Fruit fly (Drosophila melanogaster) whole organism, wandering third instar larva: ENCODE results near the gene CG32262.

Source experiments
- Abd-B ChIP-seq: fragments of >200 bp; optimal IDR thresholded peaks from 2 replicates; lab custom pipeline; 2017; ENCODE audit warnings: missing biosample characterization, missing genetic modification characterization
- CG32264 ChIP-seq: fragments of 200-800 bp; sonication (Bioruptor generic); optimal IDR thresholded peaks from 2 replicates; lab custom pipeline; 2016; ENCODE audit warnings: missing biosample characterization, missing genetic modification characterization
- CG9705 ChIP-seq: fragments of 200-800 bp; sonication (Bioruptor generic); optimal IDR thresholded peaks from 2 replicates; lab custom pipeline; 2018; ENCODE audit warnings: missing biosample characterization, mild to moderate bottlenecking, missing genetic modification characterization
- CrebA ChIP-seq: fragments of 200-800 bp; sonication (Bioruptor generic); optimal IDR thresholded peaks from 2 replicates; lab custom pipeline; 2016; ENCODE audit warnings: missing biosample characterization, mild to moderate bottlenecking, missing genetic modification characterization, borderline replicate concordance
- Dfd ChIP-seq: fragments of >200 bp; optimal IDR thresholded peaks from 2 replicates; lab custom pipeline; 2017; ENCODE audit warnings: missing biosample characterization, missing genetic modification characterization
- HLH106 ChIP-seq: fragments of 200-800 bp; optimal IDR thresholded peaks from 3 replicates; lab custom pipeline; 2019; ENCODE audit warnings: missing biosample characterization, mild to moderate bottlenecking, missing genetic modification characterization, moderate library complexity
- Hnf4 ChIP-seq: fragments of 200-800 bp; sonication (Bioruptor generic); optimal IDR thresholded peaks from 2 replicates; lab custom pipeline; 2016; ENCODE audit warnings: missing biosample characterization, mild to moderate bottlenecking, missing genetic modification characterization
- Hr78 ChIP-seq: fragments of >200 bp; optimal IDR thresholded peaks from 2 replicates; lab custom pipeline; 2017; ENCODE audit warnings: missing biosample characterization, missing genetic modification characterization
- Hr83 ChIP-seq: fragments of 200-300 bp; sonication (Bioruptor generic); optimal IDR thresholded peaks from 2 replicates; lab custom pipeline; 2016; ENCODE audit warnings: missing biosample characterization, mild to moderate bottlenecking, missing genetic modification characterization, moderate library complexity; ENCODE audit not compliant: poor library complexity, severe bottlenecking
- Jra ChIP-seq: sonication (Bioruptor generic); optimal IDR thresholded peaks from 2 replicates; lab custom pipeline; 2016; ENCODE audit warnings: missing biosample characterization, missing genetic modification characterization
- Mio ChIP-seq: sonication (Bioruptor generic); optimal IDR thresholded peaks from 2 replicates; lab custom pipeline; 2016; ENCODE audit warnings: missing biosample characterization, missing genetic modification characterization
- Myc ChIP-seq: fragments of >200 bp; optimal IDR thresholded peaks from 2 replicates; lab custom pipeline; 2017
- N ChIP-seq: fragments of >200 bp; optimal IDR thresholded peaks from 2 replicates; lab custom pipeline; 2018; ENCODE audit warnings: missing biosample characterization, missing external identifiers, missing genetic modification characterization
- OdsH ChIP-seq: fragments of 200-800 bp; sonication (Bioruptor generic); optimal IDR thresholded peaks from 2 replicates; lab custom pipeline; 2016; ENCODE audit warnings: missing biosample characterization, mild to moderate bottlenecking, missing genetic modification characterization
- Rel ChIP-seq, 2 experiments: fragments of 200-800 bp; sonication (Bioruptor generic) in 1 of 2; optimal IDR thresholded peaks; 2 replicates in 1 of 2; 3 replicates in 1 of 2; lab custom pipeline; 2016 to 2019; ENCODE audit warnings: mild to moderate bottlenecking in 2 of 2, missing biosample characterization in 2 of 2, missing genetic modification characterization in 2 of 2, moderate library complexity in 1 of 2
- Sp1 ChIP-seq: fragments of 200-800 bp; sonication (Bioruptor generic); optimal IDR thresholded peaks from 3 replicates; lab custom pipeline; 2019; ENCODE audit warnings: missing biosample characterization, mild to moderate bottlenecking, missing genetic modification characterization, moderate library complexity
- br ChIP-seq: fragments of 200-800 bp; sonication (Bioruptor generic); optimal IDR thresholded peaks from 2 replicates; lab custom pipeline; 2016; ENCODE audit warnings: missing biosample characterization, missing genetic modification characterization
- brk ChIP-seq: fragments of 200-800 bp; sonication (Bioruptor generic); optimal IDR thresholded peaks from 2 replicates; lab custom pipeline; 2016; ENCODE audit warnings: missing biosample characterization, mild to moderate bottlenecking, missing genetic modification characterization
- dl ChIP-seq, 2 experiments: fragments of 175-275, 200-275 bp in 1 of 2; fragments of 200-275 bp in 1 of 2; sonication (Bioruptor generic); optimal IDR thresholded peaks; lab custom pipeline; 2018; ENCODE audit warnings: mild to moderate bottlenecking in 2 of 2, missing biosample characterization in 2 of 2, missing genetic modification characterization in 2 of 2, moderate library complexity in 2 of 2; ENCODE audit not compliant: partially characterized antibody in 2 of 2, insufficient read depth in 1 of 2
- dmrt93B ChIP-seq: fragments of 200-800 bp; sonication (Bioruptor generic); optimal IDR thresholded peaks from 2 replicates; lab custom pipeline; 2018; ENCODE audit warnings: missing biosample characterization, mild to moderate bottlenecking, missing genetic modification characterization
- dsf ChIP-seq: sonication (Bioruptor generic); optimal IDR thresholded peaks from 2 replicates; lab custom pipeline; 2016; ENCODE audit warnings: missing biosample characterization, missing genetic modification characterization, borderline replicate concordance
- ey ChIP-seq: fragments of 200-800 bp; sonication (Bioruptor generic); optimal IDR thresholded peaks from 2 replicates; lab custom pipeline; 2016; ENCODE audit warnings: missing biosample characterization, missing genetic modification characterization
- foxo ChIP-seq, 2 experiments: fragments of 200-800 bp; sonication (Bioruptor generic); optimal IDR thresholded peaks; 2 replicates in 1 of 2; 3 replicates in 1 of 2; lab custom pipeline; 2016 to 2017; ENCODE audit warnings: missing biosample characterization in 2 of 2, missing genetic modification characterization in 2 of 2
- jim ChIP-seq: fragments of 175-275, 200-325 bp; sonication (Bioruptor generic); optimal IDR thresholded peaks from 2 replicates; lab custom pipeline; 2016; ENCODE audit warnings: missing biosample characterization, mild to moderate bottlenecking, missing genetic modification characterization
- pan ChIP-seq: fragments of >200 bp; optimal IDR thresholded peaks from 2 replicates; lab custom pipeline; 2017
- psq ChIP-seq: fragments of 200-800 bp; sonication (Bioruptor generic); optimal IDR thresholded peaks from 3 replicates; lab custom pipeline; 2017; ENCODE audit warnings: missing biosample characterization, mild to moderate bottlenecking, missing genetic modification characterization, moderate library complexity
- rgr ChIP-seq: fragments of 200-800 bp; sonication (Bioruptor generic); optimal IDR thresholded peaks from 3 replicates; lab custom pipeline; 2016; ENCODE audit warnings: missing biosample characterization, mild to moderate bottlenecking, missing genetic modification characterization
- sage ChIP-seq: fragments of 200-800 bp; sonication (Bioruptor generic); optimal IDR thresholded peaks from 2 replicates; lab custom pipeline; 2016; ENCODE audit warnings: missing biosample characterization, mild to moderate bottlenecking, missing genetic modification characterization
- tai ChIP-seq: sonication (Bioruptor generic); optimal IDR thresholded peaks from 2 replicates; lab custom pipeline; 2016; ENCODE audit warnings: missing biosample characterization, missing genetic modification characterization
- usp ChIP-seq: fragments of >200 bp; optimal IDR thresholded peaks from 2 replicates; lab custom pipeline; 2017; ENCODE audit warnings: missing biosample characterization, missing genetic modification characterization

CG32262 gene

dm6 chr3L:3783436-3783835 lies 26.6 kb downstream of the CG32262 start:
- TF ChIP-seq Dfd (GFP tag; lab: Kevin White, UChicago) (peak; percentile 12), OdsH (GFP tag; lab: Kevin White, UChicago) (no peak), Hr83 (GFP tag; lab: Kevin White, UChicago) (no peak), Hr78 (no peak), CG32264 (GFP tag; lab: Kevin White, UChicago) (no peak), tai (GFP tag; lab: Kevin White, UChicago) (no peak), usp (no peak)
- TF ChIP-seq, all 38 proteins: peak for 1

- TF ChIP-seq Hnf4 (GFP tag; lab: Kevin White, UChicago): peak; percentile 19
- no peak for TF ChIP-seq dl (GFP tag; optimal IDR thresholded peaks at IDR 0.05; lab: Kevin White, UChicago; ENCODE audit: insufficient read depth in 1 of 2, partially characterized antibody in 2 of 2)
- TF ChIP-seq psq: peak; percentile 92
These were observed 27.3 kb downstream of the CG32262 start for dm6 chr3L:3782584-3783218.

- no peak for TF ChIP-seq OdsH (GFP tag; lab: Kevin White, UChicago)
- TF ChIP-seq Dfd (GFP tag; lab: Kevin White, UChicago): no peak
- no peak for TF ChIP-seq br
- TF ChIP-seq HLH106 (tag; lab: Kevin White, UChicago): peak; percentile 62
- peak; percentile 3 for TF ChIP-seq rgr (GFP tag; lab: Kevin White, UChicago)
- TF ChIP-seq CrebA (GFP tag; lab: Kevin White, UChicago): no peak
- no peak for TF ChIP-seq Mio (GFP tag; lab: Kevin White, UChicago)
- no peak for TF ChIP-seq Rel (GFP tag; optimal IDR thresholded peaks at IDR 0.05; lab: Kevin White, UChicago)
- no peak for TF ChIP-seq Rel (tag; optimal IDR thresholded peaks at IDR 0.05; lab: Kevin White, UChicago)
- no peak for TF ChIP-seq brk (GFP tag; lab: Kevin White, UChicago)
- TF ChIP-seq Jra (GFP tag; lab: Kevin White, UChicago): no peak
- TF ChIP-seq jim (GFP tag; lab: Kevin White, UChicago): no peak
- peak; percentile 35 for TF ChIP-seq ey (GFP tag; lab: Kevin White, UChicago)
- no peak for TF ChIP-seq Hnf4 (GFP tag; lab: Kevin White, UChicago)
- peak; percentile 14 for TF ChIP-seq psq
- no peak for TF ChIP-seq CG9705 (GFP tag; lab: Kevin White, UChicago)
- TF ChIP-seq Abd-B: no peak
- TF ChIP-seq dmrt93B (GFP tag; lab: Kevin White, UChicago): peak; percentile 41
These were observed 31.5 kb downstream of the CG32262 start for dm6 chr3L:3778463-3778862.

dm6 chr3L:3776559-3777097 lies 33.4 kb downstream of the CG32262 start:
- no peak for TF ChIP-seq brk (GFP tag; lab: Kevin White, UChicago)
- TF ChIP-seq sage (GFP tag; lab: Kevin White, UChicago): no peak
- no peak for TF ChIP-seq Hr78
- TF ChIP-seq N (GFP tag; lab: Kevin White, UChicago): no peak
- TF ChIP-seq Sp1 (GFP tag; lab: Kevin White, UChicago): peak; percentile 0
- no peak for TF ChIP-seq CG32264 (GFP tag; lab: Kevin White, UChicago)
- TF ChIP-seq dmrt93B (GFP tag; lab: Kevin White, UChicago): no peak
- no peak for TF ChIP-seq dsf (GFP tag; lab: Kevin White, UChicago)
- TF ChIP-seq Dfd (GFP tag; lab: Kevin White, UChicago): no peak
- no peak for TF ChIP-seq Mio (GFP tag; lab: Kevin White, UChicago)
- TF ChIP-seq pan (lab: Kevin White, UChicago): no peak
- TF ChIP-seq CrebA (GFP tag; lab: Kevin White, UChicago): peak; percentile 46
- no peak for TF ChIP-seq br
- no peak for TF ChIP-seq foxo (GFP tag; optimal IDR thresholded peaks at IDR 0.05; lab: Kevin White, UChicago)
- TF ChIP-seq HLH106 (tag; lab: Kevin White, UChicago): no peak
- TF ChIP-seq Myc (lab: Kevin White, UChicago): no peak

- TF ChIP-seq dmrt93B (GFP tag; lab: Kevin White, UChicago) (no peak), usp (no peak), Sp1 (GFP tag; lab: Kevin White, UChicago) (no peak)
- TF ChIP-seq, all 38 proteins: peak for 0
These were observed 36.7 kb downstream of the CG32262 start for dm6 chr3L:3773317-3773716.
